Worm (Caenorhabditis elegans): ENCODE measurements around the gene pbo-6.

The pbo-6 gene

DNA sequence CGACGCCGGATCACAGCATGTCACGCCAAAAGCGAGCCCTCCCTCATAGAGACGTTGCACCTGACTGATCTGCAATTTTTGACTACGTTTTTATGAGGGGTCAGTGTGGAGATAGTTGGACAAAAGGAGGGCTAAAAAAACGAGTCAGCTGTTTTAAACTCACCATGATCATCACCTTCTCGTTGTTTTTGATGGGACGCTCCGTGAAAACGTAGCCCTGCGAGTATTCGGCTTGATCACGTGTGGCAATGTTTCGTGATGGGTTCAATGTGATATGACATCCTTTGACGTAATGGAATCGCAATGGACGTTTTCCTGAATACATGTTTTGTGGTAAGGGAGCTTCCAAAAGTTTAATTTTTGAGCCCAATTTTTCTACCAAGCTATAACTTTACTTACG lies 43.7 kb upstream of the pbo-6 start (continued):
- TF ChIP-seq aha-1 (tag; optimal IDR thresholded peaks at IDR 0.05), result no peak
- no peak for TF ChIP-seq grh-1 (GFP tag; IDR thresholded peaks at IDR 0.05)
- no peak for TF ChIP-seq hlh-17 (GFP tag; optimal IDR thresholded peaks at IDR 0.05; ENCODE audit: borderline replicate concordance)
- no peak for TF ChIP-seq unc-62 (GFP tag; optimal IDR thresholded peaks at IDR 0.05)
- no peak for TF ChIP-seq nhr-47 (tag; optimal IDR thresholded peaks at IDR 0.05)
- peak in 1 of 2 experiments; percentile 61 for TF ChIP-seq lsy-2 (tag; optimal IDR thresholded peaks at IDR 0.05)
- TF ChIP-seq nhr-237 (tag; optimal IDR thresholded peaks at IDR 0.05), result no peak
- no peak for TF ChIP-seq ceh-82 (tag; optimal IDR thresholded peaks at IDR 0.05)
- no peak for TF ChIP-seq pqm-1 (tag; optimal IDR thresholded peaks at IDR 0.05)
- TF ChIP-seq unc-86 (tag; optimal IDR thresholded peaks at IDR 0.05), result no peak
- no peak for TF ChIP-seq fkh-4 (tag; optimal IDR thresholded peaks at IDR 0.05; ENCODE audit: borderline replicate concordance)
- TF ChIP-seq C04F5.9 (tag; optimal IDR thresholded peaks at IDR 0.05), result no peak
- TF ChIP-seq alr-1 (tag; optimal IDR thresholded peaks at IDR 0.05; ENCODE audit: borderline replicate concordance), result no peak
- TF ChIP-seq sox-4 (tag; optimal IDR thresholded peaks at IDR 0.05), result no peak
- no peak for TF ChIP-seq fkh-10 (GFP tag; optimal IDR thresholded peaks at IDR 0.05)
- peak in 1 of 2 experiments; percentile 43 for TF ChIP-seq mdl-1 (tag; optimal IDR thresholded peaks at IDR 0.05)
- TF ChIP-seq sup-37 (GFP tag; optimal IDR thresholded peaks at IDR 0.05), result no peak
- TF ChIP-seq dsc-1 (tag; optimal IDR thresholded peaks at IDR 0.05), result no peak
- TF ChIP-seq nhr-28 (tag; optimal IDR thresholded peaks at IDR 0.05), result no peak
- no peak for TF ChIP-seq ceh-90 (tag; optimal IDR thresholded peaks at IDR 0.05)
- TF ChIP-seq egl-13 (tag; optimal IDR thresholded peaks at IDR 0.05), result no peak
- TF ChIP-seq mab-9 (GFP tag; IDR thresholded peaks at IDR 0.05), result no peak
- no peak for TF ChIP-seq hpl-2 (GFP tag; optimal IDR thresholded peaks at IDR 0.05)
- TF ChIP-seq ces-1 (GFP tag; optimal IDR thresholded peaks at IDR 0.05), result no peak
- peak; percentile 14 for TF ChIP-seq snu-23 (GFP tag; optimal IDR thresholded peaks at IDR 0.05)
- TF ChIP-seq dpl-1 (GFP tag; optimal IDR thresholded peaks at IDR 0.05), result no peak
- no peak for TF ChIP-seq nhr-85 (tag)
- TF ChIP-seq efl-3 (GFP tag; optimal IDR thresholded peaks at IDR 0.05), result no peak
- TF ChIP-seq snpc-4 (tag; optimal IDR thresholded peaks at IDR 0.05), result no peak
- no peak for TF ChIP-seq blmp-1 (tag; optimal IDR thresholded peaks at IDR 0.05)
- no peak for TF ChIP-seq efl-1 (optimal IDR thresholded peaks at IDR 0.05)
- no peak for TF ChIP-seq efl-1 (GFP tag; optimal IDR thresholded peaks at IDR 0.05 in 1 of 2)
- no peak for TF ChIP-seq pax-3 (tag; optimal IDR thresholded peaks at IDR 0.05)
- TF ChIP-seq sptf-1 (tag; optimal IDR thresholded peaks at IDR 0.05), result no peak
- no peak for TF ChIP-seq skn-1 (tag; optimal IDR thresholded peaks at IDR 0.05)
- no peak for TF ChIP-seq tbx-2 (tag; optimal IDR thresholded peaks at IDR 0.05)
- no peak for TF ChIP-seq xbp-1 (tag; optimal IDR thresholded peaks at IDR 0.05)
- TF ChIP-seq irx-1 (tag; optimal IDR thresholded peaks at IDR 0.05), result no peak
- peak; percentile 24 for TF ChIP-seq C16A3.4 (tag; optimal IDR thresholded peaks at IDR 0.05)
- TF ChIP-seq pag-3 (tag; optimal IDR thresholded peaks at IDR 0.05; ENCODE audit: borderline replicate concordance, insufficient read depth), result no peak
- TF ChIP-seq lin-39 (tag; optimal IDR thresholded peaks at IDR 0.05), result peak; percentile 9
- TF ChIP-seq nhr-11 (tag; optimal IDR thresholded peaks at IDR 0.05), result no peak
- peak; percentile 27 for TF ChIP-seq lir-3 (tag; optimal IDR thresholded peaks at IDR 0.05; ENCODE audit: poor library complexity)
- no peak for TF ChIP-seq C34B4.2 (tag; optimal IDR thresholded peaks at IDR 0.05)
- no peak for TF ChIP-seq elt-2 (tag; optimal IDR thresholded peaks at IDR 0.05)
- TF ChIP-seq fkh-8 (tag; optimal IDR thresholded peaks at IDR 0.05), result no peak
- no peak for TF ChIP-seq mef-2 (tag; optimal IDR thresholded peaks at IDR 0.05)
- no peak for TF ChIP-seq elt-3 (tag; optimal IDR thresholded peaks at IDR 0.05)
- no peak for TF ChIP-seq ceh-63 (GFP tag; optimal IDR thresholded peaks at IDR 0.05)
- no peak for TF ChIP-seq ceh-8 (GFP tag; optimal IDR thresholded peaks at IDR 0.05)
- TF ChIP-seq nhr-20 (tag; optimal IDR thresholded peaks at IDR 0.05), result peak; percentile 13
- no peak for TF ChIP-seq jun-1 (tag; optimal IDR thresholded peaks at IDR 0.05)
- TF ChIP-seq nhr-12 (tag; optimal IDR thresholded peaks at IDR 0.05), result no peak
- TF ChIP-seq ceh-88 (GFP tag; IDR thresholded peaks at IDR 0.05), result no peak

Data from whole organism, L1 larva.